Fruit fly (Drosophila melanogaster): ENCODE measurements around the gene okr.
A peak's percentile ranks its signal among the peaks of the same experiment; 100 is the strongest.

Gene okr

dm6 chr2L:2957547-2958174 is 34.9 kb downstream of the okr start (continued):
- TF ChIP-seq Eip74EF (GFP tag; optimal IDR thresholded peaks at IDR 0.05) (peak in 1 of 2 experiments; percentile 36), CG4730 (GFP tag; IDR thresholded peaks at IDR 0.05) (no peak), mam (GFP tag; optimal IDR thresholded peaks at IDR 0.05) (peak; percentile 35), Oli (tag; optimal IDR thresholded peaks at IDR 0.05) (peak; percentile 34), da (GFP tag; optimal IDR thresholded peaks at IDR 0.05) (no peak), jing (GFP tag; optimal IDR thresholded peaks at IDR 0.05) (no peak), trh (GFP tag; optimal IDR thresholded peaks at IDR 0.05) (no peak), Dip2 (GFP tag; IDR thresholded peaks at IDR 0.05) (no peak), CG9215 (GFP tag; IDR thresholded peaks at IDR 0.05) (peak; percentile 46), tio (GFP tag; optimal IDR thresholded peaks at IDR 0.05) (no peak), CG14050 (GFP tag; IDR thresholded peaks at IDR 0.05) (no peak; the same call in 2 of the 3 replicates), Antp (GFP tag; optimal IDR thresholded peaks at IDR 0.05) (no peak), Kr (GFP tag; optimal IDR thresholded peaks at IDR 0.05) (no peak), Spps (tag; optimal IDR thresholded peaks at IDR 0.05) (peak; percentile 27), crp (GFP tag; optimal IDR thresholded peaks at IDR 0.05) (peak in 1 of 2 experiments; percentile 4), CG11696 (GFP tag; IDR thresholded peaks at IDR 0.05) (no peak), CG3065 (GFP tag; optimal IDR thresholded peaks at IDR 0.05) (no peak), jumu (GFP tag; optimal IDR thresholded peaks at IDR 0.05) (peak; percentile 17), pros (GFP tag; optimal IDR thresholded peaks at IDR 0.05) (no peak), danr (GFP tag; IDR thresholded peaks at IDR 0.05) (0 out of 2 replicates have a peak, but pooled peaks have one; percentile 46), CG11560 (tag; IDR thresholded peaks at IDR 0.05) (no peak), CG8089 (GFP tag; optimal IDR thresholded peaks at IDR 0.05) (no peak), unc-4 (GFP tag; IDR thresholded peaks at IDR 0.05; ENCODE audit: partially characterized antibody) (no peak), nom (GFP tag; optimal IDR thresholded peaks at IDR 0.05) (peak; percentile 63), CG8388 (GFP tag; optimal IDR thresholded peaks at IDR 0.05) (peak; percentile 34), CoRest (tag; optimal IDR thresholded peaks at IDR 0.05) (peak; percentile 63), CG12769 (tag; optimal IDR thresholded peaks at IDR 0.05) (no peak), CG10565 (GFP tag; optimal IDR thresholded peaks at IDR 0.05) (no peak), Side (GFP tag; optimal IDR thresholded peaks at IDR 0.05) (no peak), odd (GFP tag; optimal IDR thresholded peaks at IDR 0.05) (no peak), CG18619 (GFP tag; optimal IDR thresholded peaks at IDR 0.05) (no peak), CG17612 (GFP tag; IDR thresholded peaks at IDR 0.05) (no peak), row (GFP tag; IDR thresholded peaks at IDR 0.05) (peak; percentile 57), CG5953 (GFP tag; IDR thresholded peaks at IDR 0.05) (no peak), fd3F (GFP tag; optimal IDR thresholded peaks at IDR 0.05) (no peak), croc (GFP tag; conservative IDR thresholded peaks at IDR 0.05) (peak; percentile 68), Blimp-1 (GFP tag; optimal IDR thresholded peaks at IDR 0.05) (no peak), CkIIα-i1 (GFP tag; IDR thresholded peaks at IDR 0.05) (no peak), ERR (GFP tag; optimal IDR thresholded peaks at IDR 0.05) (no peak), Abd-B (GFP tag; optimal IDR thresholded peaks at IDR 0.05) (peak; percentile 80), Ets65A (GFP tag) (no peak), cwo (GFP tag; optimal IDR thresholded peaks at IDR 0.05) (no peak), NFAT (GFP tag; IDR thresholded peaks at IDR 0.05) (no peak), CG11456 (GFP tag; IDR thresholded peaks at IDR 0.05) (no peak), kay (GFP tag; optimal IDR thresholded peaks at IDR 0.05) (no peak), hth (optimal IDR thresholded peaks at IDR 0.05) (no peak)
